Fruit fly (Drosophila melanogaster) ovary, adult (tissue): ENCODE measurements around the gene CG34404.

Experiments
- CG17801 ChIP-seq: fragments of 200-800 bp; optimal IDR thresholded peaks from 2 replicates; lab custom pipeline; 2019; ENCODE audit warnings: missing biosample characterization, mild to moderate bottlenecking, missing genetic modification characterization, moderate library complexity; ENCODE audit not compliant: partially characterized antibody

The CG34404 gene

dm6 chr3R:15369742-15370141 is 2.3 kb upstream of the CG34404 start, which contains the start of gene CG14868:
TSS of gene CG14868 (minus strand) at chr3R:15369945.
- no peak for TF ChIP-seq CG17801

- TF ChIP-seq CG17801 = peak; percentile 6
These were observed 626 bp downstream of the CG34404 start for dm6 chr3R:15366839-15367238.

dm6 chr3R:15363608-15364007 is 3.9 kb downstream of the CG34404 start, which contains the start of gene CG6171:
TSS of gene CG6171 (minus strand) at chr3R:15363857.
- peak; percentile 10 for TF ChIP-seq CG17801

DNA sequence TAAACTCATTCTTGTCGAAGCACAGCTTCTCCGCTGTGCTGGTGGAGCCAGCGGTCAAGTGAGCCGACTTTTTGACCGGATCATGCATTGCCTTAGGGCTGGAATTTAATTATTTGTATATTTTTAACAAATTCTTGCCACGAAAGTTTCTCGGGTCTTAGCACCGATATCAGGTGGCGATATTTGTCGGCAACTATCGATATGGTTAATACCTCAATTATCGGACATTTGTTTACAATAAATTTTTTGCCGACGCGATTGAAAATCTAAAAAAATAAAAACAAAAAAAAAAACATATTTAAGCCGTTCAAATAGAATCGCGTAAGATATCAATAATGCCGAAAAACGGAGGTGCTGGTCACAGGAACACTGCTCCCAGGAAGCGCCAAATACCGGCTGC is 6.0 kb downstream of the CG34404 start, which contains the start of the genes Cog2 and Trax:
Cog2 (minus strand) TSS at position 168 of the 400 bp plus-strand sequence.
Trax (plus strand) TSS at position 203 of the 400 bp plus-strand sequence.
- TF ChIP-seq CG17801 = peak; percentile 65

DNA sequence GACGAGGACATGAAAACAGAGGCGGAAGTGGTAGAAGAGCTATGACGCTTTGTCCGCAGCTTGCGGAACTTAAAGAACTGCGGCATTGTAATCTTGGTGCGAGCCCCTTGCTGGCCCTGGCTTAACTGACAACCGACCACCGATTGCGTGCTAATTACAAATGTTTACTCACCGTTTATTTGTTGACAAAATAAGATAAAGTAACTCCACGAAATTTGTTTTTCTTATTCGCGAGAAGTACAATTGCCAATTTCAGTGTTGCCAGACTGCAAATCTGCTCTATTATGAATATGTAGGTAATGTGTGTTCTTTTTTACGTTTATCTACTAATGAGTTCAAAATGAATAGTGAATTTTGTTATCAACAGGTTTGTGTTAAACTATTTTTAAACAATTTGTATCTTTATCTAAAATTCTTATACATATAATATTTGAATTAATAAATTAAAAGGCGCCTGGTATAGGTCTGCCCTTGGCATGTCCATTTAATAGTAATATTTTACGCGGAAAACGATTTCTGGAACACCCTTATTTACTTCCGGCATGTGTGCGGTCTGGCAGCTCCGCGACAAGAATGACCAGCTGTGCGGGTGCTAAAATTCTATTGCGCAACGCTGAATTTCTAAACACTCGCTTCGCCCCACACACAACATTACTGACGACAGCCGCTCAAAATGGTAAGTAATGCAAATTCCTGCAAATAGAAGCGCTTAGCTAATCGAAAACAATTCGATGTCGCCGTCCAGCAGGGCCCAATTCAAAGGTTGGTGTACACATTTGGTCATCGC is 10.6 kb downstream of the CG34404 start, which contains the start of the genes Atg4b and Hibch:
Atg4b (minus strand) TSS at position 280 of the 787 bp plus-strand sequence.
Hibch (plus strand) TSS at position 585 of the 787 bp plus-strand sequence.
- TF ChIP-seq CG17801 = peak; percentile 90

dm6 chr3R:15356152-15356551 is 11.3 kb downstream of the CG34404 start:
- no peak for TF ChIP-seq CG17801

DNA sequence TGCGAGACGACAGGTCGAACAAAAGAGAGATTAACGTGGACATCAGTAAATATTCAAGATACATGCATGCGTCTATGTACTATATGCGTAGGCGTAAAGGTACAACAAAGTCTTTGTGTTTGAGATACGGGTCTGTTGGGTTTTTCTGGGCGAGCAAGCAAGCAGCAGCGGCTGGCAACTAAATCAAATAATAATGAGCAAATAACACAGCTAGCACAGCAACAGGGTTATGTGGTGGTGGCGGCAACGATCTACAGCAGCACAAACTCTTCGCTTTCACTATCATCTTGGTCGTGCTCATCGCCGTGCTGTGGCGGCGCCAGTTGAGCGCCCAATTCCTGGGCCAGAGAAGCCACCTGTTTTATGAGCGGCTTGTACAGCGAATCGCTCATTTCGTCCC is 13.4 kb downstream of the CG34404 start:
- TF ChIP-seq CG17801 = no peak

- peak; percentile 57 for TF ChIP-seq CG17801
These were observed 16.5 kb downstream of the CG34404 start, which contains the start of the genes Trs33 and Tmtc4 for dm6 chr3R:15350993-15351426. TSS of gene Trs33 (minus strand) at chr3R:15350995. TSS of gene Tmtc4 (plus strand) at chr3R:15351225.

dm6 chr3R:15347822-15348221 is 19.6 kb downstream of the CG34404 start, which contains the start of the genes CG42726 and CG42727:
TSS of gene CG42726 (plus strand) at chr3R:15348048.
TSS of gene CG42727 (plus strand) at chr3R:15348048.
- TF ChIP-seq CG17801 = no peak

DNA sequence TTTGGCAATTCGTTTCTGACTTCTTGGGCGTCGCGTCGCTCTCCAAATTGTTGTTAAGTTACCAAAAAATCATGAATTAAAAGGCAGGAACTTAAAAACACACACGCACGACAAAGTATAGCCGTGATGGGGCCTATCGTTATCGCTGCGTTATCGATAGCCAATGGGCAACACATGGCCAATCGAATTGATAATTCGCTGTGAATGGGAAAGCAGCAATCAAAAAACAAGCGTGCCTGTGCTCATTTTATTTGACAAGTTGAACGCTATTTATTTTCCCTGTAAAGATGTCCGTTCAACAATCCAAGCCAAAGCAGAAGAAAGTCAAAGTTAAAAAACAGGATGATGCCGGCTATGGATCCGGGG is 21.5 kb downstream of the CG34404 start, which contains the start of the genes Surf4 and CG31301:
Surf4 (minus strand) TSS at position 159 of the 366 bp plus-strand sequence.
CG31301 (plus strand) TSS at position 188 of the 366 bp plus-strand sequence.
- no peak for TF ChIP-seq CG17801

DNA sequence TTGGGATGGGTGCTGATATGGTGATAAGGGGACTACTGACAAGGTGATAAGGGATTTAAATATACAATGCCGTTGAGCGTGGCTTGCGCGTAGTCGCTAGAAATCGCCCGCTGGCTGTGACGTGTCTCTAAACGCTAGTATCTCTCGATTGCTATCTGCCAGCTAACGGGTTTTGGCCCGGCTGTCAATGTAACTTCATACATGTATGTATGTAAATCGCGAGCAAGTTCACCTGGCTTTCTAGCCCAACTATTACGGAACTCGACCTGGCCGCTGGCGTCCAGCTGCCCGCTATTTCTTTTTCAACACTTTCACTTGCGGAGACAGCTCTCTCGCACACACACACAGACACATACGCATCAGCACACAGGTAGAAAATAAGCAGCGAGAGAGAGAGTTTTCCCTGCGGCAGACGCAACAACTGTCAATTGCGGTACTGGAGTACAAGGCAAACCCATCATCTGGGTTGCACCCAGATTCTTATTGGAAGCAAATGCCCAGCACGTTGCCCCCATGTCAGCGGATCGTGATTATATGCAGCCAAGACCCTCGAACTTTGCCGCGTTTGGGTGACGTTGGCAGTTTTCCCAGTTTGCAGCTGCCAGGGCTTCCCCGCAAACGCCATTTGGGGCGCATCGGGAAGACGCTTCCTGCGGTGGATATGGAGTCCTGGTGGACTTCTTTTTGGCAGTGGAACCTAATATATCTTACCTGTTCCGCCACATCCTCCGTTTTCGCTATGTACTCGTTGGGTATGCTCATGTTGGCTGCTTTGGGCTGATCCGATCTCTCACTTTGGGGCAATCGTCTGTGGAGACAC is 22.1 kb downstream of the CG34404 start:
- TF ChIP-seq CG17801 = no peak

DNA sequence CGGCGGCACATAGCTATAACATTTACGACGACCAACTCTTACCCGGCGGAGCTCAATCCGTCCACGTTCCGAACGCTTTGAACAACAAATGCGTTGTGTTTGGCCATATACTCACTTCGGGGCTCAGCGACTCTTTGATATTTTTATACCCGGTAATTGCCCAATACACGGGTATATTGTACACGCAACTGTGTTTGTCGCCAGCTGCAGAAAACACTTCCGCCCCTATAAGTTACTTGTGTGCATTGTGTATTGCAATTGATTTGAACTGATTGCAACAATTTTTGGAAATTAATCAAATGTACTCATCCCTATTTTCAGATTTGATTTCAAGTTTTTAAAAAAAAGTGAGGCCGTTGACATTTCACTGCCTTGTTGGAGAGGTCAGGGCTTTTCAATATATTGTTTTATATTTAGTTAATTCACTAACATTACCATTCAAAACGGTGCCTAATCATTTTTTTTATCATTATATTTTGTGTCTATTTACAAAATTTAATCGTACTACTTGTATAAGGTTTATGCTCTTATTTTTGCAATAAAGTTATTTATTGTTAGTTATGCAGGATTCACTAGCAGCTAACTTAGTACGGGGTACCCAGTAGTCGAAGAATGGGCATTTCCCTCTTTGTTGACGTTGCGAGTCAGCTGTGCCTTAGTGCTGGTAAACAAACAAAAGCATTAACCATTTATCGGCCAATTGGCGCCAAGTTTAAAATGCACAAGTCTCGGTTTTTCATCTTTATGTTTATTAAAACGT is 24.4 kb downstream of the CG34404 start, which contains the start of gene Nagk:
Nagk (minus strand) TSS at position 331 of the 760 bp plus-strand sequence.
- peak; percentile 8 for TF ChIP-seq CG17801

DNA sequence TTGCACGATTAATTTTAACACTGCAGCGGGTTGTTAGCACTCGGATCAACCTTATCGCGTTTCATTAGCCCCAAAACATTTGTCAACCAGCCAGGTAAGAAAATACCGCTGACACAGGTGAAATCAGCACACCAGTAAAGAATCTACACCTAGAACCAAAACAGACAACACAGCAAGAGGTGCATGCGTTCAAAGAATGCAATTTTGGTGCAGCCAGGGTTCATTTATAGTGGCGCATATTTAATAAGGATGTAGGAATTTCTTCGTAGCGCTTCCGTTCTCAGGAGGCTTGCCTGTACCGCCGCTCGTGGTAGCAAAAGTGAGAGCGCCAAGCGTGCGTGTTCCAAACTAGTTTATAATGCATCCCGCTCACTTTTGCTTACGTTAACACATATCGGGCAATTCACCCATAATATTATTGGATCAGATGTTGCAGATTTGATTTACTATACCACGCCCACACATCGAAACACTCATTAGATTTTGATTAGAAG is 25.0 kb downstream of the CG34404 start:
- TF ChIP-seq CG17801 = no peak

- no peak for TF ChIP-seq CG17801
These were observed 27.3 kb downstream of the CG34404 start, which contains the start of gene SerRS-m for dm6 chr3R:15340052-15340732. TSS of gene SerRS-m (plus strand) at chr3R:15340667.

DNA sequence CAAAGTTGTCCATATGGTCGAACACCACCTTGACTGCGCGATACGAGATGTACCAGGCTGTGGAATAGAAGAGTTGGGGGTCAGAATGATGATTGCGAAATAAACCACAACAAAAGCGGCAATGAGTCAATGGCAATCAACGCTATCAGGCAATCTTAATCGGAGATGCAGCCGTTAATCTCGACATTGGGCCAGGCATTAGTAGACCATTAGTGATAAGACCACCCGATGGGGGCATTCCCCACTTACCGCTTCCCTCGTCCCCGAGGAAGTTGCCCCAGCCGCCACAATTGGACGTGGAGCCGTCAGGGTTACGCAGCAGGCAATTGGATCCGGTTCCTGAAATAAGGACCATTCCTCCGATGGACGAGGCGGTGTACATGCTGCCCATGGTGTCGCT is 28.4 kb downstream of the CG34404 start:
- no peak for TF ChIP-seq CG17801
